Fruit fly (Drosophila melanogaster): Measurements from ENCODE around the gene RpL34b.

Gene RpL34b

dm6 chr3R:9355195-9355594, 45.8 kb downstream of the RpL34b start, which contains the start of gene CG43675:
CG43675 (plus strand) TSS chr3R:9355495.
- TF ChIP-seq Sin3A (optimal IDR thresholded peaks at IDR 0.05) = no peak
- no peak for TF ChIP-seq Myc (optimal IDR thresholded peaks at IDR 0.05)
- TF ChIP-seq insv (optimal IDR thresholded peaks at IDR 0.05) = no peak
- TF ChIP-seq psq (optimal IDR thresholded peaks at IDR 0.05) = no peak
- TF ChIP-seq ttk (optimal IDR thresholded peaks at IDR 0.05) = no peak
- no peak for TF ChIP-seq h (optimal IDR thresholded peaks at IDR 0.05)

- TF ChIP-seq Sin3A (optimal IDR thresholded peaks at IDR 0.05) (no peak), Myc (optimal IDR thresholded peaks at IDR 0.05) (no peak), insv (optimal IDR thresholded peaks at IDR 0.05) (no peak), h (optimal IDR thresholded peaks at IDR 0.05) (no peak), ttk (optimal IDR thresholded peaks at IDR 0.05) (no peak), psq (optimal IDR thresholded peaks at IDR 0.05) (no peak)
Measured at dm6 chr3R:9353276-9353652, 47.8 kb downstream of the RpL34b start.

dm6 chr3R:9352595-9353275, 48.3 kb downstream of the RpL34b start:
- no peak for TF ChIP-seq h (optimal IDR thresholded peaks at IDR 0.05)
- no peak for TF ChIP-seq insv (optimal IDR thresholded peaks at IDR 0.05)
- no peak for TF ChIP-seq psq (optimal IDR thresholded peaks at IDR 0.05)
- TF ChIP-seq Myc (optimal IDR thresholded peaks at IDR 0.05) = no peak
- TF ChIP-seq ttk (optimal IDR thresholded peaks at IDR 0.05) = no peak
- no peak for TF ChIP-seq Sin3A (optimal IDR thresholded peaks at IDR 0.05)

dm6 chr3R:9351415-9352379, 49.3 kb downstream of the RpL34b start:
- TF ChIP-seq h (optimal IDR thresholded peaks at IDR 0.05) (no peak), psq (optimal IDR thresholded peaks at IDR 0.05) (no peak), ttk (optimal IDR thresholded peaks at IDR 0.05) (no peak), Sin3A (optimal IDR thresholded peaks at IDR 0.05) (no peak), insv (optimal IDR thresholded peaks at IDR 0.05) (no peak), Myc (optimal IDR thresholded peaks at IDR 0.05) (no peak)

- TF ChIP-seq insv (optimal IDR thresholded peaks at IDR 0.05) (no peak), Myc (optimal IDR thresholded peaks at IDR 0.05) (no peak)
Measured at dm6 chr3R:9350561-9351379, 50.3 kb downstream of the RpL34b start.
